Worm (Caenorhabditis elegans) whole organism, young adult: ENCODE measurements around the gene F53G2.13.

ENCODE experiments used
- F52B5.7 ChIP-seq: sonication (generic microtip); optimal IDR thresholded peaks from 2 replicates; lab custom pipeline; 2016; ENCODE audit warnings: mild to moderate bottlenecking, missing genetic modification characterization, missing compliant biosample characterization
- T07F8.4 ChIP-seq: sonication (generic microtip); optimal IDR thresholded peaks from 2 replicates; lab custom pipeline; 2016; ENCODE audit warnings: mild to moderate bottlenecking, missing genetic modification characterization, moderate library complexity, missing compliant biosample characterization
- ama-1 ChIP-seq, 3 experiments: fragments of 150-350 bp in 1 of 3; sonication (generic microtip) in 2 of 3; optimal IDR thresholded peaks; 2 replicates each; lab custom pipeline; 2014 to 2018; ENCODE audit warnings: missing biosample characterization in 2 of 3, missing genetic modification characterization in 2 of 3, missing genetic modification reagents in 2 of 3
- athp-1 ChIP-seq: sonication (generic microtip); optimal IDR thresholded peaks from 2 replicates; lab custom pipeline; 2017; ENCODE audit warnings: mild to moderate bottlenecking, missing genetic modification characterization, missing compliant biosample characterization
- ceh-100 ChIP-seq: fragments of 200-800 bp; sonication (Bioruptor generic); IDR thresholded peaks from 2 replicates; pipeline ENCODE4 v1.3.6; 2022; ENCODE audit warnings: missing genetic modification reagents, missing genetic modification characterization, missing compliant biosample characterization
- ceh-27 ChIP-seq: fragments of 200-800 bp; sonication (Bioruptor generic); optimal IDR thresholded peaks from 2 replicates; lab custom pipeline; 2018; ENCODE audit warnings: mild to moderate bottlenecking, missing genetic modification characterization, moderate library complexity, missing compliant biosample characterization
- let-607 ChIP-seq, 2 experiments: fragments of 200-800 bp in 1 of 2; sonication (Bioruptor generic) in 1 of 2; sonication (generic microtip) in 1 of 2; optimal IDR thresholded peaks; 2 replicates each; lab custom pipeline; 2016 to 2018; ENCODE audit warnings: mild to moderate bottlenecking in 2 of 2, missing compliant biosample characterization in 2 of 2, missing genetic modification characterization in 2 of 2, moderate library complexity in 2 of 2, missing genotype in 1 of 2
- mel-28 ChIP-seq: sonication (generic microtip); optimal IDR thresholded peaks from 2 replicates; lab custom pipeline; 2016; ENCODE audit warnings: borderline replicate concordance, mild to moderate bottlenecking, missing genetic modification characterization, missing compliant biosample characterization
- nfya-1 ChIP-seq: sonication (generic microtip); optimal IDR thresholded peaks from 2 replicates; lab custom pipeline; 2017; ENCODE audit warnings: antibody characterized with exemption, missing compliant biosample characterization, missing genetic modification characterization, borderline replicate concordance; ENCODE audit not compliant: insufficient read depth
- pha-4 ChIP-seq: fragments of 150-350 bp; sonication (generic microtip); optimal IDR thresholded peaks from 2 replicates; lab custom pipeline; 2014; ENCODE audit warnings: missing biosample characterization, missing genetic modification reagents, missing genetic modification characterization
- tlf-1 ChIP-seq: fragments of 200-800 bp; sonication (Bioruptor generic); optimal IDR thresholded peaks from 2 replicates; lab custom pipeline; 2018; ENCODE audit warnings: mild to moderate bottlenecking, missing genetic modification characterization, missing compliant biosample characterization
- unc-130 ChIP-seq: sonication (generic microtip); optimal IDR thresholded peaks from 2 replicates; lab custom pipeline; 2016; ENCODE audit warnings: missing genetic modification reagents, missing genetic modification characterization, missing compliant biosample characterization

ce11 chrII:2442979-2443378 lies 40.6 kb upstream of the F53G2.13 start, which contains the start of gene vab-19:
- no peak for TF ChIP-seq T07F8.4 (tag; lab: Kevin White, UChicago)
- no peak for TF ChIP-seq let-607 (tag; optimal IDR thresholded peaks at IDR 0.05; lab: Kevin White, UChicago)
- no peak for TF ChIP-seq nfya-1 (tag; lab: Kevin White, UChicago)
- TF ChIP-seq ama-1 (optimal IDR thresholded peaks at IDR 0.05; lab: Kevin White, UChicago): no peak
- no peak for TF ChIP-seq ama-1 (GFP tag; optimal IDR thresholded peaks at IDR 0.05; lab: Kevin White, UChicago)
- no peak for TF ChIP-seq mel-28 (tag; lab: Kevin White, UChicago)
- TF ChIP-seq F52B5.7 (tag; lab: Kevin White, UChicago): no peak
- TF ChIP-seq unc-130: no peak
- no peak for TF ChIP-seq tlf-1 (GFP tag; lab: Kevin White, UChicago)
- no peak for TF ChIP-seq athp-1
- no peak for TF ChIP-seq pha-4
- no peak for TF ChIP-seq ceh-100 (GFP tag; lab: Robert Waterston, UW)
- no peak for TF ChIP-seq ceh-27 (GFP tag; lab: Kevin White, UChicago)
